Fruit fly (Drosophila melanogaster) whole organism, adult: ENCODE measurements around the gene CG14270.

ENCODE experiments used
- CG11617 ChIP-seq: fragments of 200-800 bp; sonication (Bioruptor generic); optimal IDR thresholded peaks from 2 replicates; lab custom pipeline; 2017; ENCODE audit warnings: mild to moderate bottlenecking, missing biosample characterization, missing genetic modification reagents, missing genetic modification characterization
- CG12768 ChIP-seq: fragments of 200-800 bp; sonication (Bioruptor generic); optimal IDR thresholded peaks from 2 replicates; lab custom pipeline; 2017; ENCODE audit warnings: missing biosample characterization, missing genetic modification characterization, mild to moderate bottlenecking, moderate library complexity, missing genetic modification reagents
- CG14711 ChIP-seq: fragments of 200-800 bp; sonication (Bioruptor generic); optimal IDR thresholded peaks from 2 replicates; lab custom pipeline; 2018; ENCODE audit warnings: missing biosample characterization, mild to moderate bottlenecking, missing genetic modification characterization, moderate library complexity
- CG1620 ChIP-seq: fragments of 200-800 bp; sonication (Bioruptor generic); optimal IDR thresholded peaks from 2 replicates; lab custom pipeline; 2016; ENCODE audit warnings: missing biosample characterization, missing genetic modification characterization
- CG33017 ChIP-seq: fragments of 200-800 bp; sonication (Bioruptor generic); optimal IDR thresholded peaks from 2 replicates; lab custom pipeline; 2018; ENCODE audit warnings: missing biosample characterization, mild to moderate bottlenecking, missing genetic modification characterization, moderate library complexity
- CG5204 ChIP-seq: fragments of 200-800 bp; sonication (Bioruptor generic); optimal IDR thresholded peaks from 2 replicates; lab custom pipeline; 2016; ENCODE audit warnings: missing biosample characterization, missing genetic modification characterization
- CG7045 ChIP-seq: fragments of 200-800 bp; sonication (Bioruptor generic); optimal IDR thresholded peaks from 2 replicates; lab custom pipeline; 2017; ENCODE audit warnings: missing biosample characterization, mild to moderate bottlenecking, missing genetic modification characterization
- CG7101 ChIP-seq: fragments of 200-800 bp; sonication (Bioruptor generic); optimal IDR thresholded peaks from 2 replicates; lab custom pipeline; 2018; ENCODE audit warnings: missing biosample characterization, mild to moderate bottlenecking, missing genetic modification characterization, moderate library complexity
- Clk ChIP-seq: fragments of 200-800 bp; sonication (Bioruptor generic); optimal IDR thresholded peaks from 2 replicates; lab custom pipeline; 2017; ENCODE audit warnings: missing biosample characterization, missing genetic modification characterization
- Crg-1 ChIP-seq: fragments of 200-800 bp; sonication (Bioruptor generic); optimal IDR thresholded peaks from 2 replicates; lab custom pipeline; 2016; ENCODE audit warnings: missing biosample characterization, missing genetic modification characterization
- Hr96 ChIP-seq: fragments of 200-800 bp; sonication (Bioruptor generic); optimal IDR thresholded peaks from 2 replicates; lab custom pipeline; 2016; ENCODE audit warnings: missing biosample characterization, missing genetic modification characterization
- Mnt ChIP-seq: fragments of 200-800 bp; sonication (Bioruptor generic); optimal IDR thresholded peaks from 2 replicates; lab custom pipeline; 2016; ENCODE audit warnings: missing biosample characterization, mild to moderate bottlenecking, missing genetic modification characterization
- bab1 ChIP-seq: fragments of 200-800 bp; sonication (Bioruptor generic); optimal IDR thresholded peaks from 3 replicates; lab custom pipeline; 2019; ENCODE audit warnings: missing biosample characterization, mild to moderate bottlenecking, missing genetic modification characterization, moderate library complexity
- cic ChIP-seq: fragments of 200-800 bp; sonication (Bioruptor generic); optimal IDR thresholded peaks from 2 replicates; lab custom pipeline; 2017; ENCODE audit warnings: missing biosample characterization, mild to moderate bottlenecking, missing genetic modification characterization, moderate library complexity
- cnc ChIP-seq, 2 experiments: fragments of >200 bp; optimal IDR thresholded peaks; 2 replicates each; lab custom pipeline; 2017
- kay ChIP-seq: fragments of 200-800 bp; sonication (Bioruptor generic); peaks from one replicate; lab custom pipeline; 2016; ENCODE audit warnings: missing biosample characterization, missing genetic modification characterization, borderline replicate concordance
- ovo ChIP-seq: fragments of 200-800 bp; sonication (Bioruptor generic); optimal IDR thresholded peaks from 2 replicates; lab custom pipeline; 2016; ENCODE audit warnings: missing biosample characterization, missing genetic modification characterization
- pad ChIP-seq: fragments of 200-800 bp; sonication (Bioruptor generic); optimal IDR thresholded peaks from 3 replicates; lab custom pipeline; 2017; ENCODE audit warnings: missing biosample characterization, missing genetic modification characterization, mild to moderate bottlenecking, moderate library complexity, missing genetic modification reagents
- tj ChIP-seq: fragments of 200-800 bp; sonication (Bioruptor generic); optimal IDR thresholded peaks from 3 replicates; lab custom pipeline; 2017; ENCODE audit warnings: missing biosample characterization, mild to moderate bottlenecking, missing genetic modification characterization, moderate library complexity
- toe ChIP-seq: fragments of 200-800 bp; sonication (Bioruptor generic); optimal IDR thresholded peaks from 2 replicates; lab custom pipeline; 2016; ENCODE audit warnings: missing biosample characterization, missing genetic modification characterization

The CG14270 gene

dm6 chrX:3447718-3448523 is 37.3 kb downstream of the CG14270 start:
- TF ChIP-seq ovo (GFP tag; lab: Kevin White, UChicago): peak; percentile 61
- TF ChIP-seq pad: peak; percentile 62
- TF ChIP-seq CG12768 (GFP tag; lab: Kevin White, UChicago): peak; percentile 46
- TF ChIP-seq toe: peak; percentile 26
- peak; percentile 51 for TF ChIP-seq Crg-1 (GFP tag; lab: Kevin White, UChicago)
- TF ChIP-seq CG5204 (GFP tag; lab: Kevin White, UChicago): peak; percentile 58
- TF ChIP-seq tj (GFP tag; lab: Kevin White, UChicago): peak; percentile 90
- TF ChIP-seq CG7101 (tag; lab: Kevin White, UChicago): peak; percentile 86
- TF ChIP-seq CG7045: peak; percentile 43
- peak; percentile 14 for TF ChIP-seq kay
- TF ChIP-seq CG33017 (tag; lab: Kevin White, UChicago): peak; percentile 67
- TF ChIP-seq CG14711: peak; percentile 71
- TF ChIP-seq Mnt (GFP tag; lab: Kevin White, UChicago): peak; percentile 72
- peak; percentile 28 for TF ChIP-seq Clk (GFP tag; lab: Kevin White, UChicago)
- peak; percentile 82 for TF ChIP-seq CG11617 (GFP tag; lab: Kevin White, UChicago)
- peak; percentile 26 for TF ChIP-seq CG1620 (GFP tag; lab: Kevin White, UChicago)
- TF ChIP-seq cic: peak; percentile 36
- TF ChIP-seq bab1 (GFP tag; lab: Kevin White, UChicago): peak; percentile 68
- TF ChIP-seq cnc (optimal IDR thresholded peaks at IDR 0.05; lab: Kevin White, UChicago): peak; percentile 18 to 47
- peak; percentile 54 for TF ChIP-seq Hr96 (GFP tag; lab: Kevin White, UChicago)

dm6 chrX:3446650-3447049 is 38.5 kb downstream of the CG14270 start:
- TF ChIP-seq Crg-1 (GFP tag; lab: Kevin White, UChicago) (peak; percentile 11), CG11617 (GFP tag; lab: Kevin White, UChicago) (peak; percentile 32), ovo (GFP tag; lab: Kevin White, UChicago) (peak; percentile 15), tj (GFP tag; lab: Kevin White, UChicago) (peak; percentile 40), CG1620 (GFP tag; lab: Kevin White, UChicago) (peak; percentile 8), CG7101 (tag; lab: Kevin White, UChicago) (no peak), pad (peak; percentile 3), CG12768 (GFP tag; lab: Kevin White, UChicago) (no peak)

dm6 chrX:3446157-3446556 is 39.0 kb downstream of the CG14270 start:
- TF ChIP-seq bab1 (GFP tag; lab: Kevin White, UChicago) (no peak), CG5204 (GFP tag; lab: Kevin White, UChicago) (no peak), CG12768 (GFP tag; lab: Kevin White, UChicago) (peak; percentile 33), CG7045 (no peak), CG33017 (tag; lab: Kevin White, UChicago) (no peak), CG7101 (tag; lab: Kevin White, UChicago) (no peak), pad (peak; percentile 13), kay (peak; percentile 90), tj (GFP tag; lab: Kevin White, UChicago) (no peak), Hr96 (GFP tag; lab: Kevin White, UChicago) (peak; percentile 36), cic (peak; percentile 56)

dm6 chrX:3444800-3445199 is 40.4 kb downstream of the CG14270 start:
- TF ChIP-seq CG11617 (GFP tag; lab: Kevin White, UChicago) (peak; percentile 55), bab1 (GFP tag; lab: Kevin White, UChicago) (no peak), cic (peak; percentile 23), Mnt (GFP tag; lab: Kevin White, UChicago) (peak; percentile 23), pad (peak; percentile 27), CG14711 (peak; percentile 78), tj (GFP tag; lab: Kevin White, UChicago) (peak; percentile 22), CG7045 (no peak), CG7101 (tag; lab: Kevin White, UChicago) (peak; percentile 63), CG33017 (tag; lab: Kevin White, UChicago) (peak; percentile 19), kay (no peak)

- no peak for TF ChIP-seq CG11617 (GFP tag; lab: Kevin White, UChicago)
- no peak for TF ChIP-seq CG33017 (tag; lab: Kevin White, UChicago)
- TF ChIP-seq Crg-1 (GFP tag; lab: Kevin White, UChicago): no peak
- no peak for TF ChIP-seq Clk (GFP tag; lab: Kevin White, UChicago)
- no peak for TF ChIP-seq CG5204 (GFP tag; lab: Kevin White, UChicago)
- TF ChIP-seq CG1620 (GFP tag; lab: Kevin White, UChicago): no peak
- TF ChIP-seq ovo (GFP tag; lab: Kevin White, UChicago): no peak
- no peak for TF ChIP-seq pad
- TF ChIP-seq Mnt (GFP tag; lab: Kevin White, UChicago): no peak
- TF ChIP-seq Hr96 (GFP tag; lab: Kevin White, UChicago): no peak
These were observed 41.3 kb downstream of the CG14270 start for dm6 chrX:3443902-3444301.

- TF ChIP-seq cic (peak; percentile 81), Mnt (GFP tag; lab: Kevin White, UChicago) (peak; percentile 1), kay (peak; percentile 76), cnc (optimal IDR thresholded peaks at IDR 0.05; lab: Kevin White, UChicago) (no peak)
These were observed 42.5 kb downstream of the CG14270 start for dm6 chrX:3442543-3443207.
